2 worm cellular contexts compared by ENCODE assay signal in the genomic region with DNA sequence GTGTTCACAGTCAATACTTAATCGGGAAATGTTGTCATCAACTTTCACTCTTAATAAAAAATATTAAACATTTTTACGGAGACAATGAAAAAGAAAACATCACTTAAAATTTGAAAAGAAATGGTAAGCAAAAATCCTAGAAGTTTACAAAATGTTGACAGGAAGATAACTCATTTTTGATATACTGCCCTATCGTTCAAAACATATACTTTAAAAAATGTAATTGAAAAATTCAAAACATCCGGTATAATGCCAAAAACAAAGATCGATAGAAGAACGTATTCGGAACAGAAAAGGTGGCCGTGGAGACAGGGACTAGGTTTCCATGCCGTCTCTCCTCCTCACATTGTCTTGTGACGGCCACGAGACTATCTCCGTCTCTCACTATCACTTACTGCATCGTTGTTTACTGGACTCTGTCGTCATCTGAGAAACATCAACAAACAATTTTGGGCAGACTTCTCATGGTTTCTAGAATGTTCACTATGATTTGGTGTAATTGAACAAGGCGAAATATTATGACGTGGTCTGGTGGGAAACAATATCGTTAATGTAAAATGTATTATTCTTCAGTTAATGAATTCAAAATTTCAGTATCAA.
A peak's percentile ranks its signal among the peaks of the same experiment; 100 is the strongest.
TF ChIP-seq lines count a peak whose summit lies in the region.

A gene (minus strand): TSS at position 51 of the 600 bp plus-strand sequence.

TF ChIP-seq in whole organism, L1 larva, 84 proteins besides CTCF, POLR2A, EP300 and RAD21 (continued from another document):
- no peak for TF ChIP-seq efl-3 (GFP tag; optimal IDR thresholded peaks at IDR 0.05; lab: Kevin White, UChicago)
- TF ChIP-seq sox-4 (tag; optimal IDR thresholded peaks at IDR 0.05; lab: Kevin White, UChicago): peak; percentile 38
- TF ChIP-seq fkh-4 (tag; optimal IDR thresholded peaks at IDR 0.05; lab: Kevin White, UChicago; ENCODE audit: borderline replicate concordance): no peak
- TF ChIP-seq C34B4.2 (tag; optimal IDR thresholded peaks at IDR 0.05; lab: Kevin White, UChicago): no peak
- TF ChIP-seq fos-1 (tag; optimal IDR thresholded peaks at IDR 0.05; lab: Kevin White, UChicago): peak; percentile 52
- TF ChIP-seq mep-1 (tag; optimal IDR thresholded peaks at IDR 0.05; lab: Kevin White, UChicago): peak; percentile 83
- no peak for TF ChIP-seq sup-37 (GFP tag; optimal IDR thresholded peaks at IDR 0.05; lab: Kevin White, UChicago)
- peak; percentile 78 for TF ChIP-seq rnt-1 (tag; optimal IDR thresholded peaks at IDR 0.05; lab: Kevin White, UChicago)
- TF ChIP-seq dsc-1 (tag; optimal IDR thresholded peaks at IDR 0.05; lab: Kevin White, UChicago): peak; percentile 39
- peak; percentile 60 for TF ChIP-seq lin-13 (GFP tag; optimal IDR thresholded peaks at IDR 0.05; lab: Kevin White, UChicago)
- TF ChIP-seq nhr-11 (tag; optimal IDR thresholded peaks at IDR 0.05; lab: Kevin White, UChicago): no peak

TF ChIP-seq in whole organism, L4 larva, 104 proteins besides CTCF, POLR2A, EP300 and RAD21 (continued from another document):
- TF ChIP-seq nhr-111 (GFP tag; optimal IDR thresholded peaks at IDR 0.05; lab: Kevin White, UChicago): no peak
- no peak for TF ChIP-seq skn-1 (tag; optimal IDR thresholded peaks at IDR 0.05; lab: Kevin White, UChicago)
- no peak for TF ChIP-seq lsy-2 (tag; optimal IDR thresholded peaks at IDR 0.05; lab: Kevin White, UChicago)
- TF ChIP-seq lin-39 (tag; optimal IDR thresholded peaks at IDR 0.05; lab: Kevin White, UChicago): no peak
- TF ChIP-seq mxl-2 (GFP tag; conservative IDR thresholded peaks at IDR 0.05; lab: Robert Waterston, UW): no peak
- peak; percentile 76 for TF ChIP-seq ztf-7 (tag; optimal IDR thresholded peaks at IDR 0.05; lab: Kevin White, UChicago)
- no peak for TF ChIP-seq daf-19 (GFP tag; conservative IDR thresholded peaks at IDR 0.05; lab: Robert Waterston, UW)
- no peak for TF ChIP-seq lin-29 (GFP tag; IDR thresholded peaks at IDR 0.05; lab: Robert Waterston, UW)
- TF ChIP-seq nhr-11 (tag; optimal IDR thresholded peaks at IDR 0.05; lab: Kevin White, UChicago): peak; percentile 91
- peak; percentile 95 for TF ChIP-seq mdt-29 (GFP tag; IDR thresholded peaks at IDR 0.05; lab: Robert Waterston, UW)
- peak; percentile 76 for TF ChIP-seq hmg-1.1 (GFP tag; IDR thresholded peaks at IDR 0.05; lab: Robert Waterston, UW)
- TF ChIP-seq ZK546.5 (tag; optimal IDR thresholded peaks at IDR 0.05; lab: Kevin White, UChicago): no peak
- no peak for TF ChIP-seq set-16 (GFP tag; IDR thresholded peaks at IDR 0.05; lab: Robert Waterston, UW)
- no peak for TF ChIP-seq nhr-48 (tag; optimal IDR thresholded peaks at IDR 0.05; lab: Kevin White, UChicago)
- TF ChIP-seq egl-27 (tag; optimal IDR thresholded peaks at IDR 0.05; lab: Kevin White, UChicago): no peak
- TF ChIP-seq zag-1 (tag; optimal IDR thresholded peaks at IDR 0.05; lab: Kevin White, UChicago): no peak
- TF ChIP-seq egl-43 (GFP tag; IDR thresholded peaks at IDR 0.05; lab: Robert Waterston, UW): no peak
- TF ChIP-seq madf-5 (GFP tag; IDR thresholded peaks at IDR 0.05; lab: Robert Waterston, UW): no peak
- peak; percentile 50; the same call in 1 of the 2 replicates for TF ChIP-seq nhr-42 (GFP tag; IDR thresholded peaks at IDR 0.05; lab: Robert Waterston, UW)
- no peak for TF ChIP-seq F49E8.2 (tag; optimal IDR thresholded peaks at IDR 0.05; lab: Kevin White, UChicago; ENCODE audit: borderline replicate concordance)
- TF ChIP-seq ztf-11 (tag; optimal IDR thresholded peaks at IDR 0.05; lab: Kevin White, UChicago): no peak
- TF ChIP-seq fkh-10 (GFP tag; optimal IDR thresholded peaks at IDR 0.05; lab: Kevin White, UChicago): peak; percentile 60
- TF ChIP-seq nhr-28 (tag; optimal IDR thresholded peaks at IDR 0.05; lab: Kevin White, UChicago): no peak
- TF ChIP-seq tag-97 (GFP tag; IDR thresholded peaks at IDR 0.05; lab: Robert Waterston, UW): no peak
- no peak for TF ChIP-seq F44E2.7 (GFP tag; IDR thresholded peaks at IDR 0.05; lab: Robert Waterston, UW)
- TF ChIP-seq dmd-9 (GFP tag; IDR thresholded peaks at IDR 0.05; lab: Robert Waterston, UW): peak; percentile 24; the same call in 1 of the 2 replicates
- TF ChIP-seq attf-4 (tag; optimal IDR thresholded peaks at IDR 0.05; lab: Kevin White, UChicago): no peak
